Fruit fly (Drosophila melanogaster) whole organism, prepupa: ENCODE measurements around the gene Atf3.
A peak's percentile ranks its signal among the peaks of the same experiment; 100 is the strongest.

Source experiments
- CG11294 ChIP-seq: fragments of 200-800 bp; sonication (Bioruptor generic); IDR thresholded peaks from 2 replicates; pipeline ENCODE4 v1.3.6; 2022; ENCODE audit warnings: missing biosample characterization, missing genetic modification characterization
- CG3032 ChIP-seq: fragments of 200-800 bp; optimal IDR thresholded peaks from 2 replicates; lab custom pipeline; 2019; ENCODE audit warnings: missing biosample characterization, mild to moderate bottlenecking, missing genetic modification characterization, moderate library complexity
- CG6163 ChIP-seq: fragments of 200-800 bp; sonication (Bioruptor generic); IDR thresholded peaks from 3 replicates; pipeline ENCODE4 v1.3.6; 2022; ENCODE audit warnings: missing biosample characterization, missing genetic modification characterization
- CG6792 ChIP-seq: fragments of 200-800 bp; sonication (Bioruptor generic); optimal IDR thresholded peaks from 3 replicates; lab custom pipeline; 2016; ENCODE audit warnings: missing biosample characterization, missing genetic modification characterization
- CG8319 ChIP-seq: fragments of 200-800 bp; sonication (Bioruptor generic); optimal IDR thresholded peaks from 3 replicates; lab custom pipeline; 2016; ENCODE audit warnings: missing biosample characterization, missing genetic modification characterization
- CG8632 ChIP-seq: fragments of 200-800 bp; sonication (Bioruptor generic); optimal IDR thresholded peaks from 3 replicates; lab custom pipeline; 2016; ENCODE audit warnings: missing biosample characterization, missing genetic modification characterization
- Ets96B ChIP-seq: fragments of 200-800 bp; optimal IDR thresholded peaks from 2 replicates; lab custom pipeline; 2019; ENCODE audit warnings: missing biosample characterization, mild to moderate bottlenecking, missing genetic modification characterization, moderate library complexity
- Sox102F ChIP-seq: fragments of 200-800 bp; sonication (Bioruptor generic); optimal IDR thresholded peaks from 2 replicates; lab custom pipeline; 2016; ENCODE audit warnings: missing biosample characterization, mild to moderate bottlenecking, missing genetic modification characterization
- Sox14 ChIP-seq: fragments of 200-800 bp; sonication (Bioruptor generic); optimal IDR thresholded peaks from 3 replicates; lab custom pipeline; 2016; ENCODE audit warnings: missing biosample characterization, missing genetic modification characterization

DNA sequence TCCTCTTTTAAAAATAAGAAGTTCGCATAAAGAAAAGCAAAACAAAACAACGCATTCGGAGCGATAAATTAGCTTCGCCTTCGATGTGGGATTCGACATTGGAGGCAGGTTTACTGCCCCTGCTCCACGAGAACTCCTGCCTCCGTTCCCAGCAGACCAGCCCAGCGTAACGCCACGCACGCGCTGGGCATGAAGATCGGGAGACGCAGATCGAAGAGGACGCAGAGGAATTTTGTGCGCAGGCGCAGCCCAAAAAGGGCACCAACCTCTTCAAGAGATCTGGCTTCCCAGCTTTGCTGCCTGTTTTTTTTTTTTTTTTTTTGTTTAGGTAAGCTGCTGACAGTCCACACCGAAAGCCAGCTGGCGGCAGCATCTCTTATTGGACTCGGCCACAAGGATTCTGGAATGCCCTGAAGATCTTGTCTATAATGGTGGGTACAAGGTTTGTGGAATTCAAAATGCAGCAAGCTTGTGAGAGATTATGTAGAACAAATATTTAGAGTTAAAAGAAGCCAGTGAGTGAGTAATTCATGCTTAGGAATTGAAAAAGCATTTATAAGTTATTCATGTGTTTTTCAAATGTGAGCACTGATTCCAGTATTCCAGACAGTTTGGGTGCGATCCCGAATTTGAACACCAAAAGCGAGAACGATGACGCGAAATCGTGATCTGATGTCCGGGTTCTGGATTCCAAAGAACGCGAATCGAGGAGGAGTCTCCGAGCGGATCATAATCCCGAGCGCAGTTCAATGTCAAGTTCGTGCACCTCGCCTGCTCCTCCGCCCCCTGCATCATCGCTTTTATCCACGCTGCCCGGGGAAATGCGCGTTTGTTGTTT is 45.3 kb upstream of the Atf3 start:
- peak; percentile 61 for TF ChIP-seq Sox102F (GFP tag; lab: Kevin White, UChicago)
- no peak for TF ChIP-seq CG6163 (GFP tag; lab: Robert Waterston, UW)
- no peak for TF ChIP-seq Sox14 (GFP tag; lab: Kevin White, UChicago)
- no peak for TF ChIP-seq Ets96B
- no peak for TF ChIP-seq CG8632 (GFP tag; lab: Kevin White, UChicago)
- no peak for TF ChIP-seq CG8319 (GFP tag; lab: Kevin White, UChicago)
- peak; percentile 35 for TF ChIP-seq CG6792
- no peak for TF ChIP-seq CG3032
- TF ChIP-seq CG11294 (GFP tag; lab: Robert Waterston, UW) = no peak
